Worm (Caenorhabditis elegans): ENCODE results near the gene set-17.

- TF ChIP-seq ztf-16 (tag; optimal IDR thresholded peaks at IDR 0.05) (no peak), pax-1 (tag; optimal IDR thresholded peaks at IDR 0.05) (no peak), pag-3 (tag; optimal IDR thresholded peaks at IDR 0.05; ENCODE audit: borderline replicate concordance) (no peak), pqm-1 (tag; optimal IDR thresholded peaks at IDR 0.05) (no peak), ceh-2 (tag; optimal IDR thresholded peaks at IDR 0.05) (no peak), hlh-15 (tag; optimal IDR thresholded peaks at IDR 0.05) (no peak), sox-4 (tag; optimal IDR thresholded peaks at IDR 0.05) (no peak), pha-4 (tag; optimal IDR thresholded peaks at IDR 0.05) (no peak), F13H6.1 (tag; optimal IDR thresholded peaks at IDR 0.05) (no peak)
These were observed 24.5 kb upstream of the set-17 start, which contains the start of the genes ndub-3 and C18E9.2 for ce11 chrII:8964835-8965234.

All from whole organism, late embryonic.